Worm (Caenorhabditis elegans): ENCODE data around the gene T22B3.3.

DNA sequence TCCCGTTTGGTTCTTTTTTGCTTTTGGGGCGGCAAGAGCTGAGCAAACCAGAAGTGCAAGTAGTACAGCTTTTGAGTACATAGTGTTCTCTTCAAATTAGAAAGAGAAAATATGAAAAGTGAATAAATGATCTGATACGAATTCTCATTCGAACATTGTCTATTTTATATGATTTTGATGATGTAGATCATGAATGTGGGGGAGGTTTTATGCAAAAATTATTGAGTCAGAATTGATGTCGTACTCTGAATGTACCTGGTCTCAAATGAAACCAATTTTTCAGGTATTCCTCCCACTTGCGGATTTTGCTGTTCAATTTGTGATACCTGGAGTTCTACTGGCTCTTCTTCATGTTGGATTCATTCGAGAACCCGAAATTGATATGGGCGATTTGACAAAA, 36.6 kb upstream of the T22B3.3 start, which contains the start of gene K01A6.4:
- no peak for TF ChIP-seq him-1 (tag; optimal IDR thresholded peaks at IDR 0.05)
- TF ChIP-seq W03F9.2 (tag; optimal IDR thresholded peaks at IDR 0.05): no peak
- no peak for TF ChIP-seq dao-5 (tag; optimal IDR thresholded peaks at IDR 0.05)

Data from whole organism, L4/young adult.